Worm (Caenorhabditis elegans): ENCODE data around the gene F26A1.4.
"Not testable (repeated sequence)": the region's sequence is repeated elsewhere in the genome, so short reads cannot be mapped to it uniquely, and the experiment has no call there.

F26A1.4 gene

ce11 chrIII:4817240-4817639, at the start of gene F26A1.4:
Gene F26A1.4, plus strand, starts transcription at chrIII:4817540.
- TF ChIP-seq C08G9.2 (tag; optimal IDR thresholded peaks at IDR 0.05): no peak
- no peak for TF ChIP-seq ahr-1 (tag; optimal IDR thresholded peaks at IDR 0.05)
- TF ChIP-seq sox-2 (GFP tag; IDR thresholded peaks at IDR 0.05): no peak
- TF ChIP-seq mec-3 (tag; optimal IDR thresholded peaks at IDR 0.05; ENCODE audit: borderline replicate concordance): no peak
- TF ChIP-seq nfya-1 (tag; optimal IDR thresholded peaks at IDR 0.05): no peak
- TF ChIP-seq zip-5 (tag; optimal IDR thresholded peaks at IDR 0.05): no peak

DNA sequence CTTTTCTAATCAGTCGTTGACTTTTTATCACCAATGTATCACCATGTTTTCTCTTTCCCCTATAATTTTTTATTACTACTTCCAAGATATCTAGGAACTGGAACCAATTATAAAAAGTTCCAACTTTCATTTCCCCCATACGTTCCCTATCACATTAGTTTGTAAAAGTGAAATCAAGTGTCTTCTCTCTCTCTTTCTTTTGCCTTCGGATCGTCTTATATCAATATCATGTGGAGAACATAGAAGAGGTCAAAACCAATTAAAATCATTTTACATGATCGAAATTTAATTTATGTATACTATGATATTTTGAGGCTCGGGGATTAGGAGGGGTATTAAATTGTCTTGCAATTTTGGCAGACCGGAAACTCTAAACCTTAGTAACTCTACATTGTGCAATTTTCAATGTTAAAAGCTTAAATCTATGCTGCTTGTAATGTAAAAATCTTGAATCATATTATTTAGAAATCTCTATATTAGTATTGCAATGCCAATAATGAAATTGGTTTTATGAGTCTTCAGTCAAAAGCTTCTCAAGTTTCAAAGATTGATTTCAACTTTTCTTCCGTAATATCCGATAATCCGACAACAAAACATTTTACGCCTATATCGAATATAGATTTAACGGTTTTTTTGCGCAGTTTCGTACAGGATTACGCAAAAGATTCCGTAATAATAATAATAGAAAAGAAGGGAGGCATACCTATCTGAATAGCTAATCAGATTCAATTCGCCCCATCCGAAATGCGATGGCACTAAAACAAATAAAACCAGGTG, 49.3 kb upstream of the F26A1.4 start:
- TF ChIP-seq lim-6 (tag; optimal IDR thresholded peaks at IDR 0.05): no peak
- no peak for TF ChIP-seq sox-4 (tag; optimal IDR thresholded peaks at IDR 0.05)
- TF ChIP-seq sdc-2 (tag; optimal IDR thresholded peaks at IDR 0.05): no peak
- no peak for TF ChIP-seq mec-3 (tag; optimal IDR thresholded peaks at IDR 0.05; ENCODE audit: borderline replicate concordance)
- TF ChIP-seq elt-2 (tag; optimal IDR thresholded peaks at IDR 0.05): no peak
- TF ChIP-seq Y22D7AL.16 (tag; optimal IDR thresholded peaks at IDR 0.05): no peak
- TF ChIP-seq nhr-232 (tag; optimal IDR thresholded peaks at IDR 0.05): no peak
- TF ChIP-seq unc-55 (GFP tag; optimal IDR thresholded peaks at IDR 0.05): no peak
- no peak for TF ChIP-seq pqm-1 (tag; optimal IDR thresholded peaks at IDR 0.05)
- no peak for TF ChIP-seq unc-3 (GFP tag; conservative IDR thresholded peaks at IDR 0.05)
- TF ChIP-seq unc-3 (tag; optimal IDR thresholded peaks at IDR 0.05): no peak
- no peak for TF ChIP-seq pros-1 (tag; optimal IDR thresholded peaks at IDR 0.05)
- no peak for TF ChIP-seq dmd-4 (tag; optimal IDR thresholded peaks at IDR 0.05; ENCODE audit: borderline replicate concordance)

DNA sequence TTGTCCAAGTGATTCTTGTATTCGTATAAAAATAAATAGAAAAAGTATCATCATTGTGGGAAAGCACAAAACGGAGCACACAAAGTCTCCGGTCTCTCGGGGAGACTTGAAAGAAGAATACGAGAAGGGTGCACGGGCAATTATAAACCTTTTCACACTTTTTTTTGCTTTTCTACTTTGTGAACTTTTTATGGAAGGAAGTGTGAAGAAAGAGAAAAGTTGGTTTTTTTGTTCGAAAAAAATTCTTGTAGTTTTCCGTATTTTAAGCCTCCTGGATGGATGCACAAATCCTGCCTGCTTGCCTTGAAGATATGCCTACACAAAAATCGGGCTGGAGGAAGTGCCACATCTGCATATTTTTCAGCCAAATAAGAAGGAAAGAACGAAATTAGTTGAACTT, 39.3 kb upstream of the F26A1.4 start, which contains the start of gene B0393.7:
Gene B0393.7 (minus strand): TSS at position 101 of the 400 bp plus-strand sequence.
- TF ChIP-seq ceh-48 (tag; optimal IDR thresholded peaks at IDR 0.05) (no peak), sox-2 (GFP tag; IDR thresholded peaks at IDR 0.05) (no peak), ceh-18 (tag; optimal IDR thresholded peaks at IDR 0.05) (no peak), C38D4.7 (GFP tag; optimal IDR thresholded peaks at IDR 0.05) (no peak), eyg-1 (tag; optimal IDR thresholded peaks at IDR 0.05) (no peak), pha-4 (tag; optimal IDR thresholded peaks at IDR 0.05) (no peak), pax-1 (tag; optimal IDR thresholded peaks at IDR 0.05) (no peak)

DNA sequence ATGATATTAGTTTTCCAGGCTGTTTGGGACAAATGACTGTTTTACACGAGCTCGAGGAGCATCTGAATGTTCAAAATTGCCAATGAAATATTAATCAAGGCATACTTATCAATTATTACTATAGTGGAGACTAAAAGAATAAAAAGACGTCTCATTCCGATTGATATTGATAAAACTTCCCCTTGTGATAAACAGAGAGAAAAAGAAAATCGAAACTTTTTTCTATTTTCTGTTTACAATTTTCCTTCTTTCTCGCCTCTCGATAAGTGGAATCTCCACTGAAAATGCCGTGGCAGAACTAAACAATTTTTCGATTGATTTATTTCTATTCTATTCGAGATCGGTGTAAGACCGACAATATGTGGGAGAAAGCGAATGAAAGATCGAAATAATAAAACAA, 37.5 kb upstream of the F26A1.4 start, which contains the start of gene B0393.9:
Gene B0393.9 (minus strand): TSS at position 303 of the 400 bp plus-strand sequence.
- TF ChIP-seq ceh-22 (tag; optimal IDR thresholded peaks at IDR 0.05) (no peak), Y22D7AL.16 (tag; optimal IDR thresholded peaks at IDR 0.05) (no peak), ceh-24 (tag; optimal IDR thresholded peaks at IDR 0.05) (no peak), unc-86 (tag; optimal IDR thresholded peaks at IDR 0.05) (no peak), fkh-10 (GFP tag; optimal IDR thresholded peaks at IDR 0.05) (no peak), ceh-31 (tag; optimal IDR thresholded peaks at IDR 0.05) (no peak), pax-1 (tag; optimal IDR thresholded peaks at IDR 0.05) (no peak), pros-1 (tag; optimal IDR thresholded peaks at IDR 0.05) (no peak)

DNA sequence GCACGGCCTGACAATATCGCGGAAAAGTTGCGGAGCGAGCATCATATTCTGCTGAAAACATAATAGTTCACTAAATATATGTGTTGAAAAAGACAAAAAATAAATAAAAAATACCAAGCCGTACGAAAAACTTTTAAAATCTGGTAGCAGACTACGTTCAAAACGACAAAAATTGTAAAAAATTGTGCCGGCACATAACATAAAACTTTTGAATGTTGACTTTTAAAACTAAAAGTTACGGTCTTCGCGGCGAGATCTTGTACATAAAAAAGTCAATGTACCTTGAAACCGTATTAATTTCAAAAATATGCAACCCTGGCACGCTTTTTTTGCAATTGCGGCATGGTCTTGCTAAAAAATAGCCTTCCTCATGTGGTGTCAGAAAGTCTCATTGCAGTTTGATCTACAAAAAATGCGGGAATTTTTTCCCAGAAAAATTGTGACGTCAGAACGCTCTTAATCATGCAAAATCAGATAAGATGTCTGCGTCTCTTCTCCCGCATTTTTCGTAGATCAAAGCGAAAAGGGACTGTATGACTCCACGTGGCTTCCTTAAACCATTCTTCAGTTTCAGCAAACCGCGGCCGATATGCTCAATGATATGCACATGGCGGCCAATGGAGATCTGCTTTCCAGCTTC, 35.3 kb upstream of the F26A1.4 start, which contains the start of the genes gex-5 and C38D4.10:
Gene gex-5 (minus strand): TSS at position 51 of the 640 bp plus-strand sequence.
Gene C38D4.10 (plus strand): TSS at position 590 of the 640 bp plus-strand sequence.
- not testable (repeated sequence) for TF ChIP-seq elt-2, sdc-2, ttx-3 (tag; optimal IDR thresholded peaks at IDR 0.05)

ce11 chrIII:4785131-4785530, 32.2 kb upstream of the F26A1.4 start, which contains the start of gene enu-3.2:
Gene enu-3.2, minus strand, starts transcription at chrIII:4785235.
- not testable (repeated sequence) for TF ChIP-seq unc-86, nhr-232, hlh-15 (tag; optimal IDR thresholded peaks at IDR 0.05)
